Worm (Caenorhabditis elegans) whole organism, midembryonic: ENCODE measurements around the gene nhr-155.

Experiments used
- T22C8.4 ChIP-seq: fragments of 200-800 bp; sonication (Bioruptor generic); IDR thresholded peaks from 2 replicates; pipeline ENCODE4 v1.3.6; 2022; ENCODE audit warnings: missing genetic modification characterization, missing compliant biosample characterization
- cog-1 ChIP-seq: sonication (generic microtip); optimal IDR thresholded peaks from 2 replicates; lab custom pipeline; 2016; ENCODE audit warnings: missing genetic modification characterization, missing compliant biosample characterization
- flt-1 ChIP-seq: fragments of 200-800 bp; sonication (Bioruptor generic); IDR thresholded peaks from 2 replicates; pipeline ENCODE4 v1.3.6; 2022; ENCODE audit warnings: missing genetic modification characterization, missing compliant biosample characterization
- klf-2 ChIP-seq: fragments of 200-800 bp; sonication (Bioruptor generic); conservative IDR thresholded peaks from 2 replicates; pipeline ENCODE4 v1.3.6; 2022; ENCODE audit warnings: missing genetic modification reagents, missing genetic modification characterization, missing compliant biosample characterization
- med-1 ChIP-seq: sonication (generic microtip); optimal IDR thresholded peaks from 2 replicates; lab custom pipeline; 2017; ENCODE audit warnings: missing genetic modification characterization, mild to moderate bottlenecking, missing compliant biosample characterization, antibody characterized with exemption, missing genetic modification reagents; ENCODE audit not compliant: insufficient read depth
- ref-1 ChIP-seq: fragments of 200-800 bp; sonication (Bioruptor generic); conservative IDR thresholded peaks from 2 replicates; pipeline ENCODE4 v1.3.6; 2022; ENCODE audit warnings: missing genetic modification reagents, missing genetic modification characterization, missing compliant biosample characterization
- tab-1 ChIP-seq: fragments of 200-800 bp; sonication (Bioruptor generic); IDR thresholded peaks from 2 replicates; pipeline ENCODE4 v1.3.6; 2022; ENCODE audit warnings: missing genetic modification characterization, missing compliant biosample characterization
- ztf-23 ChIP-seq: fragments of 200-800 bp; sonication (Bioruptor generic); IDR thresholded peaks from 2 replicates; pipeline ENCODE4 v1.3.6; 2022; ENCODE audit warnings: missing genetic modification reagents, missing genetic modification characterization, missing compliant biosample characterization
- ztf-29 ChIP-seq: fragments of 200-800 bp; sonication (Bioruptor generic); IDR thresholded peaks from 2 replicates; pipeline ENCODE4 v1.3.6; 2022; ENCODE audit warnings: missing genetic modification reagents, missing genetic modification characterization, missing compliant biosample characterization

ce11 chrV:590182-590581, 50.9 kb downstream of the nhr-155 start, which contains the start of gene ZK488.6:
- TF ChIP-seq flt-1 (GFP tag; lab: Robert Waterston, UW) (no peak), ztf-29 (no peak), klf-2 (no peak), tab-1 (GFP tag; lab: Robert Waterston, UW) (no peak), T22C8.4 (GFP tag; lab: Robert Waterston, UW) (no peak), cog-1 (tag; lab: Kevin White, UChicago) (no peak), ref-1 (GFP tag; lab: Robert Waterston, UW) (no peak), med-1 (GFP tag; lab: Kevin White, UChicago) (no peak), ztf-23 (GFP tag; lab: Robert Waterston, UW) (no peak)
